Fruit fly (Drosophila melanogaster): ENCODE results near the gene pira.

pira gene

DNA sequence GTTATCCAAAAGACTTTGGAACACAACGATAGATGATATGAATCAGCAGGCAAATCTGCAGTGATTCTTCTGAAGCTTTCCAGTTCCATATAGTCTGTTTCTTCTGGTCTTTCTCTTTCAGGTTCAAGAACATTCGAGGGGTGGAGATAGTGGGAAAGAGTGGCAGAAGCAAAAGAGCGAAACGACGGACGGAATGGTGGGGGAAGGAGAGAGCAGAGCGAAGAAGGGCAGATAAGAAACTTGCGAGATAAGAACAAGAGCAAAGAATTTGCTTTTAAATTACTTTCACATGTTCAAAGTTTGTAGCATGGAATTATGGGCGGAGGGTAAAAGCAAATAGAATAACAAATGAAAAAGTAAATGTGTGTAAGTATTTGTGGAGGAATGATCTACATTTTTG is 24.4 kb downstream of the pira start (continued):
- TF ChIP-seq CG12942 (GFP tag; optimal IDR thresholded peaks at IDR 0.05) (no peak), Fer1 (GFP tag; optimal IDR thresholded peaks at IDR 0.05) (no peak), CG10565 (GFP tag; optimal IDR thresholded peaks at IDR 0.05) (no peak), CG2199 (GFP tag; IDR thresholded peaks at IDR 0.05) (no peak), Sox102F (GFP tag; optimal IDR thresholded peaks at IDR 0.05) (no peak), tll (GFP tag; optimal IDR thresholded peaks at IDR 0.05) (no peak), Tbp (GFP tag; optimal IDR thresholded peaks at IDR 0.05) (no peak), Lhr (GFP tag; optimal IDR thresholded peaks at IDR 0.05) (no peak), CrebB (tag; optimal IDR thresholded peaks at IDR 0.05) (no peak), psq (GFP tag; optimal IDR thresholded peaks at IDR 0.05) (peak; percentile 31), TFAM (GFP tag; optimal IDR thresholded peaks at IDR 0.05) (no peak), pros (GFP tag; optimal IDR thresholded peaks at IDR 0.05) (peak; percentile 30), ap (GFP tag; IDR thresholded peaks at IDR 0.05) (no peak), ems (GFP tag; optimal IDR thresholded peaks at IDR 0.05) (no peak), Camta (GFP tag; optimal IDR thresholded peaks at IDR 0.05) (no peak), CG3163 (GFP tag; optimal IDR thresholded peaks at IDR 0.05) (peak; percentile 21), CG2889 (GFP tag; IDR thresholded peaks at IDR 0.05) (no peak), Deaf1 (tag; optimal IDR thresholded peaks at IDR 0.05) (no peak), Bdp1 (GFP tag; optimal IDR thresholded peaks at IDR 0.05) (no peak), Chrac-16 (GFP tag; optimal IDR thresholded peaks at IDR 0.05) (no peak)

DNA sequence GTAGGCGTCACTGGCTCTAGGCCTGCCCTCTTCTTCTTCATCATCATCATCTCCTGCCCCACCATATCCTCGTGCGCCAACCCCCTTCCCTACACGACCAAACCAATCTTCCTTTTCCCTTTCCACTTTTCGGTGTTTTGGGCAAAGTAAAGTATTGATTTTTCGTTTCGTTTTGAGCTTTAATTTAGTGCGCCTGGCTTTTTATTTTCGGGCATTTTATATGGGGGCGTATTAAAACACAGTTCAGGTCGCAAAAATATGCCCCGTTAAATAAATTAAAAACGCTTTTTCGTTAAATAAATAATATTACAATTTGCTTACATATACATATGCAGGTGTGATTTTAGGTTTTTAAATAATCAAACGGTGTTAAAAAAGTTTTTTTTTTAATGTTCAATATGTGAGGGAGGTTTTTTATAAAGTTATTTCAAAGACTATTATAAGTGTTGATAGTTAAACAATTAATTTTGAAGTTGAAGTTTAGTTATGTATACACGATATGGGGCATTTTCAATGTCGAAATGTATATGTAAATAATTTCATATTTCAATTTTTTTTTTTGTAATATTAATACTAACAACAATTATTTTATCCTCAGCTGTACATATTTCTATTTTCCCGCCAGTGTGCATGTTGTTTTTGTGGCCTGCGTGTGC is 25.5 kb downstream of the pira start:
- TF ChIP-seq Antp (GFP tag; optimal IDR thresholded peaks at IDR 0.05) = no peak
- TF ChIP-seq Dip2 (GFP tag; IDR thresholded peaks at IDR 0.05) = no peak
- peak; percentile 58 for TF ChIP-seq tio (GFP tag; optimal IDR thresholded peaks at IDR 0.05)
- TF ChIP-seq CG6813 (GFP tag; optimal IDR thresholded peaks at IDR 0.05) = peak; percentile 70
- TF ChIP-seq Optix (GFP tag; IDR thresholded peaks at IDR 0.05) = no peak
- peak; percentile 12 for TF ChIP-seq CTCF (GFP tag; optimal IDR thresholded peaks at IDR 0.05)
- TF ChIP-seq CG9932 (GFP tag; IDR thresholded peaks at IDR 0.05) = 0 out of 2 replicates have a peak, but pooled peaks have one; percentile 34
- TF ChIP-seq Scr (GFP tag; IDR thresholded peaks at IDR 0.05; ENCODE audit: partially characterized antibody) = no peak
- TF ChIP-seq CG6854 (GFP tag; optimal IDR thresholded peaks at IDR 0.05) = peak; percentile 60
- TF ChIP-seq vvl (GFP tag; IDR thresholded peaks at IDR 0.05) = peak; percentile 62
- peak in 1 of 2 experiments; percentile 80 for TF ChIP-seq bsh (GFP tag; optimal IDR thresholded peaks at IDR 0.05)
- TF ChIP-seq grau (tag; optimal IDR thresholded peaks at IDR 0.05) = peak; percentile 81
- TF ChIP-seq Kr (GFP tag; optimal IDR thresholded peaks at IDR 0.05) = no peak
- TF ChIP-seq Blimp-1 (GFP tag; optimal IDR thresholded peaks at IDR 0.05) = peak; percentile 77
- TF ChIP-seq btn (GFP tag; optimal IDR thresholded peaks at IDR 0.05) = no peak
- TF ChIP-seq CG11093 (GFP tag; IDR thresholded peaks at IDR 0.05) = no peak
- TF ChIP-seq CG10959 (GFP tag; IDR thresholded peaks at IDR 0.05) = no peak
- TF ChIP-seq CG10321 (GFP tag; IDR thresholded peaks at IDR 0.05) = no peak
- peak; percentile 12 for TF ChIP-seq sug (tag; optimal IDR thresholded peaks at IDR 0.05)
- TF ChIP-seq CG2120 (GFP tag; optimal IDR thresholded peaks at IDR 0.05) = peak; percentile 71
- TF ChIP-seq NK7.1 (GFP tag; optimal IDR thresholded peaks at IDR 0.05) = no peak
- peak; percentile 78 for TF ChIP-seq Ssrp (tag; optimal IDR thresholded peaks at IDR 0.05)
- TF ChIP-seq esg (GFP tag; conservative IDR thresholded peaks at IDR 0.05) = peak; percentile 60
- peak; percentile 12 for TF ChIP-seq Fer2 (tag; optimal IDR thresholded peaks at IDR 0.05)
- TF ChIP-seq CG8388 (GFP tag; optimal IDR thresholded peaks at IDR 0.05) = peak; percentile 80
- TF ChIP-seq lab (GFP tag; optimal IDR thresholded peaks at IDR 0.05) = peak; percentile 77
- TF ChIP-seq lmd (GFP tag; IDR thresholded peaks at IDR 0.05) = peak; percentile 52; the same call in 1 of the 2 replicates
- peak; percentile 43 for TF ChIP-seq CG10654 (GFP tag; optimal IDR thresholded peaks at IDR 0.05)
- peak; percentile 90 for TF ChIP-seq CG18262 (tag; optimal IDR thresholded peaks at IDR 0.05)
- peak; percentile 39 for TF ChIP-seq CG12299 (tag; optimal IDR thresholded peaks at IDR 0.05)
- TF ChIP-seq E2f1 (GFP tag; IDR thresholded peaks at IDR 0.05) = peak; percentile 42; the same call in 1 of the 2 replicates

All from whole organism, embryonic.